Worm (Caenorhabditis elegans) whole organism, mixed stage, embryonic: ENCODE results near the gene srw-62.

Experiments used
- bed-3 ChIP-seq: fragments of 200-800 bp; sonication (Bioruptor generic); optimal IDR thresholded peaks from 3 replicates; lab custom pipeline; 2018; ENCODE audit warnings: mild to moderate bottlenecking, missing genetic modification characterization, moderate library complexity, missing compliant biosample characterization
- ceh-39 ChIP-seq: fragments of 150-350 bp; optimal IDR thresholded peaks from 2 replicates; lab custom pipeline; 2014; ENCODE audit warnings: missing biosample characterization, missing genetic modification characterization
- ceh-43 ChIP-seq: fragments of 200-800 bp; sonication (Bioruptor generic); optimal IDR thresholded peaks from 2 replicates; lab custom pipeline; 2018; ENCODE audit warnings: mild to moderate bottlenecking, missing genetic modification characterization, moderate library complexity, missing compliant biosample characterization
- ceh-83 ChIP-seq: fragments of 200-800 bp; sonication (Bioruptor generic); optimal IDR thresholded peaks from 2 replicates; lab custom pipeline; 2018; ENCODE audit warnings: mild to moderate bottlenecking, missing genetic modification characterization, missing compliant biosample characterization
- ces-1 ChIP-seq: fragments of 150-350 bp; optimal IDR thresholded peaks from 2 replicates; lab custom pipeline; 2014; ENCODE audit warnings: missing biosample characterization, missing genetic modification reagents, missing genetic modification characterization
- cnd-1 ChIP-seq: fragments of 200-800 bp; sonication (Bioruptor generic); optimal IDR thresholded peaks from 2 replicates; lab custom pipeline; 2018; ENCODE audit warnings: mild to moderate bottlenecking, missing genetic modification characterization, missing compliant biosample characterization
- elt-1 ChIP-seq: sonication (generic microtip); optimal IDR thresholded peaks from 2 replicates; lab custom pipeline; 2017; ENCODE audit warnings: missing genetic modification characterization, mild to moderate bottlenecking, missing compliant biosample characterization, antibody characterized with exemption, moderate library complexity, borderline replicate concordance; ENCODE audit not compliant: insufficient read depth
- flh-1 ChIP-seq: fragments of 200-800 bp; sonication (Bioruptor generic); optimal IDR thresholded peaks from 2 replicates; lab custom pipeline; 2018; ENCODE audit warnings: mild to moderate bottlenecking, missing genetic modification characterization, moderate library complexity, missing compliant biosample characterization
- hlh-1 ChIP-seq: fragments of 150-350 bp; optimal IDR thresholded peaks from 2 replicates; lab custom pipeline; 2014; ENCODE audit warnings: missing biosample characterization, missing genetic modification reagents, missing genetic modification characterization
- lin-13 ChIP-seq: fragments of 150-350 bp; optimal IDR thresholded peaks from 2 replicates; lab custom pipeline; 2014; ENCODE audit warnings: missing biosample characterization, missing genetic modification characterization
- lin-32 ChIP-seq: fragments of 200-800 bp; sonication (Bioruptor generic); optimal IDR thresholded peaks from 2 replicates; lab custom pipeline; 2018; ENCODE audit warnings: mild to moderate bottlenecking, missing genetic modification characterization, missing compliant biosample characterization
- lsy-2 ChIP-seq: fragments of 150-350 bp; optimal IDR thresholded peaks from 2 replicates; lab custom pipeline; 2014; ENCODE audit warnings: missing biosample characterization, missing genetic modification characterization
- mab-5 ChIP-seq: fragments of 150-350 bp; optimal IDR thresholded peaks from 2 replicates; lab custom pipeline; 2014; ENCODE audit warnings: missing biosample characterization, missing genetic modification characterization
- mep-1 ChIP-seq: fragments of 150-350 bp; optimal IDR thresholded peaks from 2 replicates; lab custom pipeline; 2017; ENCODE audit warnings: missing biosample characterization, missing genetic modification reagents, missing genetic modification characterization, inconsistent platforms
- mls-2 ChIP-seq: sonication (generic microtip); optimal IDR thresholded peaks from 2 replicates; lab custom pipeline; 2016; ENCODE audit warnings: mild to moderate bottlenecking, missing genetic modification characterization, moderate library complexity, missing compliant biosample characterization
- nhr-12 ChIP-seq: fragments of 150-350 bp; optimal IDR thresholded peaks from 2 replicates; lab custom pipeline; 2014; ENCODE audit warnings: missing biosample characterization, missing genetic modification characterization
- nhr-2 ChIP-seq: fragments of 150-350 bp; optimal IDR thresholded peaks from 2 replicates; lab custom pipeline; 2014; ENCODE audit warnings: missing biosample characterization, missing genetic modification characterization
- nhr-237 ChIP-seq: fragments of 150-350 bp; optimal IDR thresholded peaks from 2 replicates; lab custom pipeline; 2014; ENCODE audit warnings: missing biosample characterization, missing genetic modification characterization
- nhr-28 ChIP-seq: fragments of 150-350 bp; optimal IDR thresholded peaks from 2 replicates; lab custom pipeline; 2014; ENCODE audit warnings: missing biosample characterization, missing genetic modification characterization
- nhr-76 ChIP-seq: sonication (generic microtip); optimal IDR thresholded peaks from 2 replicates; lab custom pipeline; 2017; ENCODE audit warnings: missing biosample characterization, missing genetic modification characterization
- pha-4 ChIP-seq: fragments of 150-350 bp; optimal IDR thresholded peaks from 2 replicates; lab custom pipeline; 2018; ENCODE audit warnings: missing biosample characterization, missing genetic modification reagents, missing genetic modification characterization
- snpc-4 ChIP-seq: fragments of 150-350 bp; optimal IDR thresholded peaks from 2 replicates; lab custom pipeline; 2014; ENCODE audit warnings: missing biosample characterization, missing genetic modification characterization
- tbx-8 ChIP-seq: fragments of 200-800 bp; sonication (Bioruptor generic); optimal IDR thresholded peaks from 2 replicates; lab custom pipeline; 2018; ENCODE audit warnings: mild to moderate bottlenecking, missing genetic modification characterization, moderate library complexity, missing compliant biosample characterization
- unc-120 ChIP-seq: sonication (generic microtip); optimal IDR thresholded peaks from 2 replicates; lab custom pipeline; 2017; ENCODE audit warnings: missing genetic modification characterization, missing compliant biosample characterization; ENCODE audit not compliant: poor library complexity, severe bottlenecking
- unc-39 ChIP-seq: fragments of 150-350 bp; optimal IDR thresholded peaks from 2 replicates; lab custom pipeline; 2014; ENCODE audit warnings: missing biosample characterization, missing genetic modification characterization
- unc-62 ChIP-seq: fragments of 150-350 bp; optimal IDR thresholded peaks from 2 replicates; lab custom pipeline; 2014; ENCODE audit warnings: missing biosample characterization, missing genetic modification reagents, missing genetic modification characterization
- zip-8 ChIP-seq: fragments of 150-350 bp; optimal IDR thresholded peaks from 2 replicates; lab custom pipeline; 2014; ENCODE audit warnings: missing biosample characterization, missing genetic modification characterization
- ztf-11 ChIP-seq: fragments of 150-350 bp; optimal IDR thresholded peaks from 2 replicates; lab custom pipeline; 2014; ENCODE audit warnings: missing biosample characterization, missing genetic modification characterization

Gene srw-62

DNA sequence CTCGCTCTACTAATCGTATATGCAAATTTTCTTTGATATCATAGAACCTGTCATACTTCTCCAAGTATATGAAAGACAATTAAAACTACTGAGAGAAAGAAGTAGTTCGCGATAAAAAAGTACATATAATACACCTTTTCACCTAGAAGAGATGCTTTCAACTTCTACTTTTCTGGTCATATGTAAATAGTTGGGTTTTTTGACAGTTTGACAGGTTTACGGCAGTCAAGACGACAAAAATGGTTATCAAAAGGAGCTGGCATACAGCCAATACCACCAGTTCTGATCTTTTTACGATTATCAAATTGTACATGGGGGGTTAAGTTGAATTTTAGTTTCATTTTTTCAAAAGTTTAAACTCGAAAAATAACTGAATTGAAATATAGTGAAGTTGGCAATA is 10.3 kb upstream of the srw-62 start:
- TF ChIP-seq mab-5 (tag; lab: Kevin White, UChicago) (no peak), lin-13 (tag; lab: Kevin White, UChicago) (no peak), nhr-28 (tag; lab: Kevin White, UChicago) (no peak), nhr-76 (tag; lab: Kevin White, UChicago) (no peak), pha-4 (no peak), snpc-4 (no peak), mep-1 (tag; lab: Kevin White, UChicago) (no peak), bed-3 (GFP tag; lab: Kevin White, UChicago) (no peak), nhr-237 (tag; lab: Kevin White, UChicago) (no peak), tbx-8 (GFP tag; lab: Kevin White, UChicago) (no peak), elt-1 (tag; lab: Kevin White, UChicago) (no peak), ceh-83 (GFP tag; lab: Kevin White, UChicago) (no peak)

ce11 chrII:7815406-7815805 is 9.8 kb upstream of the srw-62 start:
- TF ChIP-seq mab-5 (tag; lab: Kevin White, UChicago) (no peak), nhr-2 (peak; percentile 97), cnd-1 (peak; percentile 71), pha-4 (no peak), mls-2 (tag; lab: Kevin White, UChicago) (peak; percentile 30), snpc-4 (no peak), hlh-1 (peak; percentile 96), ces-1 (GFP tag; lab: Kevin White, UChicago) (peak; percentile 23), zip-8 (tag; lab: Kevin White, UChicago) (peak; percentile 77), unc-62 (GFP tag; lab: Kevin White, UChicago) (peak; percentile 11), lin-32 (GFP tag; lab: Kevin White, UChicago) (peak; percentile 98), ceh-43 (GFP tag; lab: Kevin White, UChicago) (no peak), lsy-2 (tag; lab: Kevin White, UChicago) (no peak), ztf-11 (tag; lab: Kevin White, UChicago) (no peak), ceh-39 (tag; lab: Kevin White, UChicago) (no peak), nhr-237 (tag; lab: Kevin White, UChicago) (no peak), nhr-76 (tag; lab: Kevin White, UChicago) (no peak)
- TF ChIP-seq, all 35 proteins: peak for 8

- TF ChIP-seq flh-1 (GFP tag; lab: Kevin White, UChicago) (no peak), nhr-12 (no peak), unc-62 (GFP tag; lab: Kevin White, UChicago) (no peak), mls-2 (tag; lab: Kevin White, UChicago) (no peak), unc-120 (tag; lab: Kevin White, UChicago) (no peak), ceh-39 (tag; lab: Kevin White, UChicago) (no peak), ces-1 (GFP tag; lab: Kevin White, UChicago) (peak; percentile 71), unc-39 (no peak), ceh-43 (GFP tag; lab: Kevin White, UChicago) (no peak), mep-1 (tag; lab: Kevin White, UChicago) (peak; percentile 22)
- TF ChIP-seq, all 35 proteins: peak for 2
Observed at ce11 chrII:7816163-7816776, 8.9 kb upstream of the srw-62 start, which contains the start of gene cki-2. Gene cki-2, plus strand, starts transcription at chrII:7816499.

ce11 chrII:7817580-7817979 is 7.6 kb upstream of the srw-62 start:
- TF ChIP-seq nhr-12 (no peak), hlh-1 (no peak), ces-1 (GFP tag; lab: Kevin White, UChicago) (peak; percentile 87), nhr-2 (peak; percentile 36), ceh-43 (GFP tag; lab: Kevin White, UChicago) (no peak), cnd-1 (peak; percentile 9)
- TF ChIP-seq, all 35 proteins: peak for 3

ce11 chrII:7819359-7819758 is 5.8 kb upstream of the srw-62 start:
- no peak for TF ChIP-seq mls-2 (tag; lab: Kevin White, UChicago)
- no peak for TF ChIP-seq bed-3 (GFP tag; lab: Kevin White, UChicago)
- peak; percentile 79 for TF ChIP-seq elt-1 (tag; lab: Kevin White, UChicago)
- peak; percentile 40 for TF ChIP-seq unc-62 (GFP tag; lab: Kevin White, UChicago)
- TF ChIP-seq zip-8 (tag; lab: Kevin White, UChicago): peak; percentile 82
- TF ChIP-seq nhr-2: peak; percentile 39
